Worm (Caenorhabditis elegans): ENCODE measurements around the gene mrps-18B.
A peak's percentile ranks its signal among the peaks of the same experiment; 100 is the strongest.

DNA sequence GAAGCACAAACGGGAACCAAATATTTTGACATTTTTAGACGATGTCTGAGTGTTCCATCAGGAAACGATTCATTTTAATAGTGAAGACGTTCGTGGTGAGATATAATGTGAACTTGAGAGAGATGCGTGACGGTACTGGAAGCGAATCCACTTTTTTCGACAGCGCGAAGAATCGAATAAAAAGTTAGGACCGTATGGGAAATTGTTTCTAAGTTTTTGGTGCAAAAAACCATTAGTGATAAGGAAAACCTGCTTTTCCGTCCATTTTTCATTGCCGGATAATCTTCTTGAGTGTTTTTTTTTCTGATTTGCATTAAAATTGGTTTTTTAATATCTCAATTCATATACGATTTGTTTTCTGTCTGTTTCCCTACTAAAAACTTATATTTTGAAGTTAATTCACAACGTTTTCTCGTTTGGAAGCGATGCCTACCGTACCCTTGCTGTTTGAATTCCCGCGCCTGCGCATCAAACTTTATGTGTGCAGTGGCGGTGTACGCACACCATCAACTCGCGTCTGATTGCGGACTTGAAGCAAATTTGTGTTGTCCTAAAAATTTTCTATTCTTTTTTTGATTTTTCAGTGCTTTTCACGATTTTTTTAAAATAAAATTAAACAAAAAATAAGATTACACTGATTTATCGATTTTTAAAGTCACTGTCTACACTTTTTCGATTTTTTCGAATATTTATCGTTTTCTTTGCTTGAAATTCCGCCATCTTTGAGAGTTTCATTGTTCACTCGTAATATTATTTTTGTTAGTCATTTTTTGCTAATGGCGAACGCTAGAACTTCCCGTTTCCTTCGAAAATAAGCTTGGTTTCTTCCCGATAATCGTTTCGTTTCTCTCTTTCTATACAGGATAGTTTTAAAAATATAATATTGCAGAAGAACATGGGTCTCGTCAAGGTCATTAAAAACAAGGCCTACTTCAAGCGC, 43.8 kb downstream of the mrps-18B start, which contains the start of the genes col-38 and rpl-5:
- TF ChIP-seq dao-5 (tag; optimal IDR thresholded peaks at IDR 0.05) (no peak), him-1 (tag; optimal IDR thresholded peaks at IDR 0.05) (peak; percentile 1)

Data from whole organism, L4/young adult.